Fruit fly (Drosophila melanogaster): ENCODE results near the gene tna.

Gene tna

DNA sequence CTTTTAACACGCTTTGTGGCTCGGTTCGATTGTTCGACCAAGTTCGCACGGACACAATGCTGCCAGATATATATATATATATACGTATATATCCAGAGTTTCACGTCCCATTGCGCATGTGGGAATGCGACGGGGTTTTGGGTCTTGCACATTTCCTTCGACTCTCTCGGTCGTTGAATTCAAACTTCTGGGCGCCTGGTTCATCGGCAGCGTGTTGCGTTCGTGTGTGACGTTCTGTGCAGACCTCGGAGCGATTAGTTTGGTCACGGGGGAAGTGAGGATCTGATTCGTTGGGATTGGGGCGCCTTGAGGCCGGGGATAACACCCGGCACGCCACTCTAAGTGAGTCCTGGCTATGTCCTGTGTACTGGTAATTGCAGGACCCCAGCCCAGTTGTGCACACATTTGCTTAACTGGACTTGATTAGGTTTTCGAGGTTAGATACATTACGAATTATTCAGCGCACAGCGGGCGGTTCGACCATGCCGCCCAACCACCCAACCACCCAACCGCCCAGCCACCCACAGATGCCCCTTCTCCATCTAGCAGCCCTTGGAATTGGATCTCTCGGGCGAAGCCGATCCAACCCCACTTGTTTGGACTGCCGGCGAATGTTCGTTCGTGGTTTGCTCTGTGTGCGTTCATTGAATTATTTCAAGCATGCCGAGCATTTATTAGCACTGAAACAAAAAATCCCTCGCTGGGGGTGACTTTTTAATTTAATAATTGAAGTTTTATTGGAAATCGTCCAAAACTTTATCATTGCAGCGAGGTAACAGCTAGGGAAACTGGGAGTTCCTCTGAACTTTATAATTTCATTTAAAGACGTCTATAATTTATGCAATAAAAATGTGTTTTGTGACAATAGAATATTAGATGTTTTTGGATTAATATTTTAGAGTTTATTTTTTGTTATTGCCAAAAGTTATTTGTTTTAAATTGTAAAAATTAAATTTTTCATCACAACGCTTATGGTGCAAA is 17.4 kb upstream of the tna start (continued):
- TF ChIP-seq CG13775 (GFP tag; optimal IDR thresholded peaks at IDR 0.05) = peak; percentile 13
- peak; percentile 94 for TF ChIP-seq CG5180 (GFP tag; optimal IDR thresholded peaks at IDR 0.05)
- peak; percentile 11 for TF ChIP-seq fd96Cb (tag; optimal IDR thresholded peaks at IDR 0.05)
- TF ChIP-seq gem (tag; optimal IDR thresholded peaks at IDR 0.05) = peak; percentile 66
- TF ChIP-seq Poxn (GFP tag; IDR thresholded peaks at IDR 0.05) = no peak
- peak; percentile 25 for TF ChIP-seq slou (GFP tag; optimal IDR thresholded peaks at IDR 0.05)
- TF ChIP-seq CG9437 (GFP tag; optimal IDR thresholded peaks at IDR 0.05) = peak; percentile 39
- TF ChIP-seq Dbx (GFP tag; IDR thresholded peaks at IDR 0.05) = 0 out of 3 replicates have a peak, but pooled peaks have one; percentile 9
- peak; percentile 29; the same call in 1 of the 2 replicates for TF ChIP-seq crol (GFP tag; IDR thresholded peaks at IDR 0.05)
- peak; percentile 0 for TF ChIP-seq CG12744 (GFP tag; optimal IDR thresholded peaks at IDR 0.05)
- peak in 1 of 2 experiments; percentile 19 for TF ChIP-seq bsh (GFP tag; optimal IDR thresholded peaks at IDR 0.05)
- TF ChIP-seq tgo (GFP tag; IDR thresholded peaks at IDR 0.05) = peak; percentile 25; the same call in 1 of the 3 replicates
- peak; percentile 18 for TF ChIP-seq ind (GFP tag; optimal IDR thresholded peaks at IDR 0.05)
- TF ChIP-seq tio (GFP tag; optimal IDR thresholded peaks at IDR 0.05) = peak; percentile 61
- peak; percentile 49 for TF ChIP-seq ewg (GFP tag; optimal IDR thresholded peaks at IDR 0.05)
- TF ChIP-seq bcd (GFP tag; optimal IDR thresholded peaks at IDR 0.05) = peak; percentile 27
- no peak for TF ChIP-seq unc-4 (GFP tag; IDR thresholded peaks at IDR 0.05; ENCODE audit: partially characterized antibody)
- peak; percentile 87 for TF ChIP-seq CG13894 (tag; optimal IDR thresholded peaks at IDR 0.05)
- TF ChIP-seq sd (tag; optimal IDR thresholded peaks at IDR 0.05) = peak; percentile 71
- TF ChIP-seq maf-S (GFP tag; optimal IDR thresholded peaks at IDR 0.05) = no peak
- peak; percentile 7 for TF ChIP-seq az2 (GFP tag; optimal IDR thresholded peaks at IDR 0.05)
- no peak for TF ChIP-seq CG3726 (GFP tag; IDR thresholded peaks at IDR 0.05)
- TF ChIP-seq odd (GFP tag; optimal IDR thresholded peaks at IDR 0.05) = peak; percentile 27
- TF ChIP-seq row (GFP tag; IDR thresholded peaks at IDR 0.05) = peak; percentile 29; the same call in 1 of the 3 replicates
- TF ChIP-seq chinmo (GFP tag; IDR thresholded peaks at IDR 0.05; ENCODE audit: partially characterized antibody) = 0 out of 4 replicates have a peak, but pooled peaks have one; percentile 70
- peak; percentile 35; the same call in 1 of the 2 replicates for TF ChIP-seq CG32532 (GFP tag; IDR thresholded peaks at IDR 0.05)
- no peak for TF ChIP-seq ac (GFP tag; optimal IDR thresholded peaks at IDR 0.05)
- TF ChIP-seq mirr (GFP tag; optimal IDR thresholded peaks at IDR 0.05) = peak; percentile 49
- TF ChIP-seq chn (GFP tag; optimal IDR thresholded peaks at IDR 0.05) = peak; percentile 8
- no peak for TF ChIP-seq CG2875 (GFP tag; optimal IDR thresholded peaks at IDR 0.05)
- TF ChIP-seq CG17361 (GFP tag; IDR thresholded peaks at IDR 0.05) = peak; percentile 61; the same call in 2 of the 3 replicates
- TF ChIP-seq Ets65A (GFP tag) = peak; percentile 47
- TF ChIP-seq oc (tag; optimal IDR thresholded peaks at IDR 0.05) = no peak
- peak; percentile 2 for TF ChIP-seq exex (tag; optimal IDR thresholded peaks at IDR 0.05)
- TF ChIP-seq CG10267 (tag; optimal IDR thresholded peaks at IDR 0.05) = peak; percentile 3
- peak; percentile 46 for TF ChIP-seq CG30403 (GFP tag; optimal IDR thresholded peaks at IDR 0.05)
- peak; percentile 50 for TF ChIP-seq CG2712 (tag; optimal IDR thresholded peaks at IDR 0.05)
- TF ChIP-seq CG31224 (GFP tag; IDR thresholded peaks at IDR 0.05) = peak; percentile 94
- no peak for TF ChIP-seq zfh1 (GFP tag; IDR thresholded peaks at IDR 0.05)
- peak; percentile 30 for TF ChIP-seq CG10543 (GFP tag; optimal IDR thresholded peaks at IDR 0.05)
- TF ChIP-seq hb (GFP tag; IDR thresholded peaks at IDR 0.05; ENCODE audit: partially characterized antibody) = 0 out of 3 replicates have a peak, but pooled peaks have one; percentile 49
- peak; percentile 3 for TF ChIP-seq CG8388 (GFP tag; optimal IDR thresholded peaks at IDR 0.05)
- TF ChIP-seq Hsf (GFP tag; optimal IDR thresholded peaks at IDR 0.05) = peak; percentile 44
- no peak for TF ChIP-seq jigr1 (GFP tag; IDR thresholded peaks at IDR 0.05)
- TF ChIP-seq Med (GFP tag) = peak; percentile 63
- no peak for TF ChIP-seq CG8478 (optimal IDR thresholded peaks at IDR 0.05)
- TF ChIP-seq CG7839 (tag; optimal IDR thresholded peaks at IDR 0.05) = peak; percentile 48

Data from whole organism, embryonic.